Worm (Caenorhabditis elegans) whole organism, L2 larva: Measurements from ENCODE around the gene cec-6.
A peak's percentile ranks its signal among the peaks of the same experiment; 100 is the strongest.

ENCODE experiments used
- C34F6.9 ChIP-seq: fragments of 150-350 bp; optimal IDR thresholded peaks from 2 replicates; lab custom pipeline; 2014; ENCODE audit warnings: missing biosample characterization, missing genetic modification characterization
- F13H6.1 ChIP-seq: sonication (generic microtip); optimal IDR thresholded peaks from 2 replicates; lab custom pipeline; 2016; ENCODE audit warnings: missing genetic modification characterization, missing compliant biosample characterization
- Y55F3AM.14 ChIP-seq: fragments of 200-800 bp; sonication (Bioruptor generic); optimal IDR thresholded peaks from 2 replicates; lab custom pipeline; 2018; ENCODE audit warnings: mild to moderate bottlenecking, missing genetic modification characterization, missing compliant biosample characterization
- ZK546.5 ChIP-seq: sonication (generic microtip); optimal IDR thresholded peaks from 2 replicates; lab custom pipeline; 2017; ENCODE audit warnings: missing biosample characterization, missing genetic modification characterization
- aly-2 ChIP-seq: fragments of 150-350 bp; optimal IDR thresholded peaks from 2 replicates; lab custom pipeline; 2014; ENCODE audit warnings: missing biosample characterization, missing genetic modification characterization
- blmp-1 ChIP-seq: sonication (generic microtip); optimal IDR thresholded peaks from 2 replicates; lab custom pipeline; 2017; ENCODE audit warnings: missing genetic modification characterization, mild to moderate bottlenecking, missing compliant biosample characterization, antibody characterized with exemption, moderate library complexity; ENCODE audit not compliant: insufficient read depth
- crh-2 ChIP-seq: sonication (generic microtip); optimal IDR thresholded peaks from 2 replicates; lab custom pipeline; 2017; ENCODE audit warnings: missing biosample characterization, missing genetic modification characterization
- dmd-4 ChIP-seq: sonication (generic microtip); optimal IDR thresholded peaks from 2 replicates; lab custom pipeline; 2017; ENCODE audit warnings: missing biosample characterization, missing genetic modification characterization
- egl-27 ChIP-seq: sonication (generic microtip); optimal IDR thresholded peaks from 3 replicates; lab custom pipeline; 2017; ENCODE audit warnings: missing biosample characterization, missing genetic modification reagents, missing genetic modification characterization
- elt-3 ChIP-seq: sonication (generic microtip); optimal IDR thresholded peaks from 2 replicates; lab custom pipeline; 2017; ENCODE audit warnings: missing biosample characterization, missing genetic modification characterization
- fos-1 ChIP-seq: fragments of 150-350 bp; optimal IDR thresholded peaks from 2 replicates; lab custom pipeline; 2014; ENCODE audit warnings: missing biosample characterization, missing genetic modification characterization
- gmeb-1 ChIP-seq: fragments of 150-350 bp; optimal IDR thresholded peaks from 2 replicates; lab custom pipeline; 2014; ENCODE audit warnings: missing biosample characterization, missing genetic modification characterization
- lin-11 ChIP-seq: fragments of 150-350 bp; sonication (generic microtip); optimal IDR thresholded peaks from 2 replicates; lab custom pipeline; 2014; ENCODE audit warnings: missing biosample characterization, missing genetic modification characterization, inconsistent platforms, mixed read lengths
- lin-13 ChIP-seq: fragments of 150-350 bp; optimal IDR thresholded peaks from 2 replicates; lab custom pipeline; 2014; ENCODE audit warnings: missing biosample characterization, missing genetic modification reagents, missing genetic modification characterization
- lin-39 ChIP-seq: fragments of 150-350 bp; optimal IDR thresholded peaks from 2 replicates; lab custom pipeline; 2014; ENCODE audit warnings: missing biosample characterization, missing genetic modification reagents, missing genetic modification characterization
- lsy-2 ChIP-seq, 2 experiments: fragments of 150-350 bp in 1 of 2; sonication (generic microtip) in 1 of 2; optimal IDR thresholded peaks; 2 replicates each; lab custom pipeline; 2014 to 2017; ENCODE audit warnings: missing biosample characterization in 2 of 2, missing genetic modification characterization in 2 of 2
- mab-5 ChIP-seq: fragments of 150-350 bp; optimal IDR thresholded peaks from 2 replicates; lab custom pipeline; 2014; ENCODE audit warnings: missing biosample characterization, missing genetic modification characterization
- nhr-10 ChIP-seq: sonication (generic microtip); optimal IDR thresholded peaks from 2 replicates; lab custom pipeline; 2017; ENCODE audit warnings: missing biosample characterization, missing genetic modification characterization
- nhr-129 ChIP-seq: fragments of 150-350 bp; optimal IDR thresholded peaks from 2 replicates; lab custom pipeline; 2014; ENCODE audit warnings: missing biosample characterization, missing genetic modification characterization
- nhr-21 ChIP-seq: fragments of 150-350 bp; optimal IDR thresholded peaks from 2 replicates; lab custom pipeline; 2014; ENCODE audit warnings: missing biosample characterization, missing genetic modification characterization
- nhr-23 ChIP-seq: fragments of 150-350 bp; optimal IDR thresholded peaks from 2 replicates; lab custom pipeline; 2014; ENCODE audit warnings: missing biosample characterization, missing genetic modification reagents, missing genetic modification characterization
- nhr-237 ChIP-seq: fragments of 150-350 bp; optimal IDR thresholded peaks from 2 replicates; lab custom pipeline; 2014; ENCODE audit warnings: missing biosample characterization, missing genetic modification characterization
- nhr-25 ChIP-seq: fragments of 150-350 bp; sonication (generic microtip); optimal IDR thresholded peaks from 3 replicates; lab custom pipeline; 2014; ENCODE audit warnings: missing biosample characterization, missing genetic modification characterization
- nhr-6 ChIP-seq: fragments of 150-350 bp; optimal IDR thresholded peaks from 2 replicates; lab custom pipeline; 2014; ENCODE audit warnings: missing biosample characterization, missing genetic modification characterization
- sem-4 ChIP-seq: fragments of 150-350 bp; optimal IDR thresholded peaks from 2 replicates; lab custom pipeline; 2014; ENCODE audit warnings: missing biosample characterization, missing genetic modification reagents, missing genetic modification characterization
- skn-1 ChIP-seq: sonication (generic microtip); optimal IDR thresholded peaks from 2 replicates; lab custom pipeline; 2017; ENCODE audit warnings: missing biosample characterization, missing genetic modification characterization
- sma-3 ChIP-seq: sonication (generic microtip); optimal IDR thresholded peaks from 2 replicates; lab custom pipeline; 2016; ENCODE audit warnings: missing genetic modification reagents, missing genetic modification characterization, missing compliant biosample characterization
- sma-9 ChIP-seq, 2 experiments: fragments of 150-350 bp in 1 of 2; sonication (generic microtip) in 1 of 2; optimal IDR thresholded peaks; 2 replicates each; lab custom pipeline; 2014 to 2016; ENCODE audit warnings: missing genetic modification characterization in 2 of 2, mild to moderate bottlenecking in 1 of 2, missing biosample characterization in 1 of 2, missing compliant biosample characterization in 1 of 2, missing genetic modification reagents in 1 of 2, moderate library complexity in 1 of 2
- unc-39 ChIP-seq: fragments of 150-350 bp; optimal IDR thresholded peaks from 2 replicates; lab custom pipeline; 2014; ENCODE audit warnings: missing biosample characterization, missing genetic modification characterization
- unc-55 ChIP-seq: fragments of 150-350 bp; sonication (generic microtip); optimal IDR thresholded peaks from 3 replicates; lab custom pipeline; 2014; ENCODE audit warnings: missing biosample characterization, missing genetic modification reagents, missing genetic modification characterization
- unc-62 ChIP-seq: fragments of 150-350 bp; optimal IDR thresholded peaks from 2 replicates; lab custom pipeline; 2014; ENCODE audit warnings: missing biosample characterization, missing genetic modification reagents, missing genetic modification characterization
- ztf-1 ChIP-seq: fragments of 200-800 bp; sonication (Bioruptor generic); conservative IDR thresholded peaks from 2 replicates; pipeline ENCODE4 v1.3.6; 2022; ENCODE audit warnings: missing genetic modification characterization, missing compliant biosample characterization
- ztf-11 ChIP-seq: sonication (generic microtip); optimal IDR thresholded peaks from 2 replicates; lab custom pipeline; 2017; ENCODE audit warnings: missing biosample characterization, missing genetic modification characterization
- ztf-4 ChIP-seq: fragments of 150-350 bp; optimal IDR thresholded peaks from 2 replicates; lab custom pipeline; 2014; ENCODE audit warnings: missing biosample characterization, missing genetic modification characterization

Gene cec-6

ce11 chrIV:5537813-5538538 lies 6.7 kb upstream of the cec-6 start, which contains the start of the genes fem-1 and drp-1:
Gene fem-1, minus strand, starts transcription at chrIV:5537962.
Gene drp-1, plus strand, starts transcription at chrIV:5538488.
- TF ChIP-seq gmeb-1 (tag; lab: Kevin White, UChicago) (peak; percentile 3), nhr-129 (tag; lab: Kevin White, UChicago) (peak; percentile 19), C34F6.9 (peak; percentile 47), nhr-237 (tag; lab: Kevin White, UChicago) (no peak)

ce11 chrIV:5541285-5541684 lies 3.4 kb upstream of the cec-6 start, which contains the start of gene tebp-2:
Gene tebp-2, plus strand, starts transcription at chrIV:5541627.
- no peak for TF ChIP-seq nhr-23 (tag; lab: Kevin White, UChicago)
- TF ChIP-seq mab-5: no peak
- no peak for TF ChIP-seq lin-11 (tag; lab: Kevin White, UChicago)
- TF ChIP-seq lin-13: no peak
- TF ChIP-seq lin-39 (tag; lab: Kevin White, UChicago): no peak
- TF ChIP-seq sem-4 (tag; lab: Kevin White, UChicago): no peak
- TF ChIP-seq egl-27 (tag; lab: Kevin White, UChicago): no peak
- no peak for TF ChIP-seq nhr-6 (tag; lab: Kevin White, UChicago)
- TF ChIP-seq aly-2 (tag; lab: Kevin White, UChicago): no peak
- no peak for TF ChIP-seq ztf-1 (GFP tag; lab: Robert Waterston, UW)
- TF ChIP-seq nhr-21 (tag; lab: Kevin White, UChicago): no peak

- no peak for TF ChIP-seq elt-3 (tag; lab: Kevin White, UChicago)
- TF ChIP-seq ztf-4 (tag; lab: Kevin White, UChicago): peak; percentile 9
- TF ChIP-seq sma-9 (GFP tag; optimal IDR thresholded peaks at IDR 0.05; lab: Kevin White, UChicago): peak; percentile 20
- no peak for TF ChIP-seq sma-9 (tag; optimal IDR thresholded peaks at IDR 0.05; lab: Kevin White, UChicago)
- peak; percentile 10 for TF ChIP-seq gmeb-1 (tag; lab: Kevin White, UChicago)
- peak; percentile 77 for TF ChIP-seq fos-1
- TF ChIP-seq C34F6.9: peak; percentile 81
- no peak for TF ChIP-seq aly-2 (tag; lab: Kevin White, UChicago)
- peak; percentile 87 for TF ChIP-seq unc-55 (GFP tag; lab: Kevin White, UChicago)
- no peak for TF ChIP-seq skn-1 (tag; lab: Kevin White, UChicago)
- TF ChIP-seq lin-39 (tag; lab: Kevin White, UChicago): no peak
- TF ChIP-seq dmd-4 (tag; lab: Kevin White, UChicago): no peak
- TF ChIP-seq blmp-1 (tag; lab: Kevin White, UChicago): peak; percentile 22
- peak; percentile 62 for TF ChIP-seq nhr-129 (tag; lab: Kevin White, UChicago)
- no peak for TF ChIP-seq nhr-10 (tag; lab: Kevin White, UChicago)
- TF ChIP-seq egl-27 (tag; lab: Kevin White, UChicago): no peak
- no peak for TF ChIP-seq Y55F3AM.14 (GFP tag; lab: Kevin White, UChicago)
- peak; percentile 4 for TF ChIP-seq crh-2
- TF ChIP-seq nhr-23 (tag; lab: Kevin White, UChicago): no peak
- TF ChIP-seq nhr-21 (tag; lab: Kevin White, UChicago): peak; percentile 5
- peak in 1 of 2 experiments; percentile 56 for TF ChIP-seq lsy-2 (tag; optimal IDR thresholded peaks at IDR 0.05; lab: Kevin White, UChicago)
- TF ChIP-seq ZK546.5 (tag; lab: Kevin White, UChicago): no peak
Measured at ce11 chrIV:5548843-5549242, 4.2 kb downstream of the cec-6 start.

ce11 chrIV:5550676-5551184 lies 6.1 kb downstream of the cec-6 start, which contains the start of gene ari-2:
Gene ari-2, plus strand, starts transcription at chrIV:5551134.
- TF ChIP-seq elt-3 (tag; lab: Kevin White, UChicago) (no peak), sma-9 (GFP tag; optimal IDR thresholded peaks at IDR 0.05; lab: Kevin White, UChicago) (no peak), sma-9 (tag; optimal IDR thresholded peaks at IDR 0.05; lab: Kevin White, UChicago) (no peak), nhr-129 (tag; lab: Kevin White, UChicago) (no peak), nhr-25 (tag; lab: Kevin White, UChicago) (peak; percentile 25), lsy-2 (tag; optimal IDR thresholded peaks at IDR 0.05; lab: Kevin White, UChicago) (peak in 1 of 2 experiments; percentile 43), unc-39 (tag; lab: Kevin White, UChicago) (no peak), ztf-11 (tag; lab: Kevin White, UChicago) (no peak), gmeb-1 (tag; lab: Kevin White, UChicago) (no peak), F13H6.1 (tag; lab: Kevin White, UChicago) (peak; percentile 15), sma-3 (no peak), unc-62 (no peak)
